Fruit fly (Drosophila melanogaster) whole organism, embryonic: ENCODE data around the gene CG15429.

ENCODE experiments used
- Adf1 ChIP-seq: fragments of 200-800 bp; sonication (Bioruptor generic); IDR thresholded peaks from 2 replicates; pipeline ENCODE4 v1.3.6; 2022; ENCODE audit warnings: missing biosample characterization, missing genetic modification characterization
- CG12769 ChIP-seq: fragments of 200-800 bp; sonication (Bioruptor generic); optimal IDR thresholded peaks from 2 replicates; lab custom pipeline; 2019; ENCODE audit warnings: missing biosample characterization, mild to moderate bottlenecking, missing genetic modification characterization, moderate library complexity
- CG13775 ChIP-seq: fragments of 200-800 bp; sonication (Bioruptor generic); optimal IDR thresholded peaks from 3 replicates; lab custom pipeline; 2017; ENCODE audit warnings: missing biosample characterization, mild to moderate bottlenecking, missing genetic modification characterization
- CG14667 ChIP-seq: fragments of 200-800 bp; sonication (Bioruptor generic); IDR thresholded peaks from 2 replicates; pipeline ENCODE4 v1.3.6; 2022; ENCODE audit warnings: missing biosample characterization, missing genetic modification characterization
- CG14710 ChIP-seq: fragments of 200-800 bp; sonication (Bioruptor generic); optimal IDR thresholded peaks from 3 replicates; lab custom pipeline; 2019; ENCODE audit warnings: missing biosample characterization, mild to moderate bottlenecking, missing genetic modification characterization, moderate library complexity
- CG1602 ChIP-seq: fragments of 200-800 bp; sonication (Bioruptor generic); optimal IDR thresholded peaks from 3 replicates; lab custom pipeline; 2016; ENCODE audit warnings: missing biosample characterization, missing genetic modification characterization
- CG1603 ChIP-seq: fragments of 200-800 bp; sonication (Bioruptor generic); optimal IDR thresholded peaks from 2 replicates; lab custom pipeline; 2019; ENCODE audit warnings: missing biosample characterization, mild to moderate bottlenecking, missing genetic modification characterization, moderate library complexity
- CG17359 ChIP-seq: fragments of 200-800 bp; sonication (Bioruptor generic); optimal IDR thresholded peaks from 3 replicates; lab custom pipeline; 2018; ENCODE audit warnings: missing biosample characterization, mild to moderate bottlenecking, missing genetic modification characterization, moderate library complexity
- CG17361 ChIP-seq: fragments of 200-800 bp; sonication (Bioruptor generic); IDR thresholded peaks from 3 replicates; pipeline ENCODE4 v1.3.6; 2022; ENCODE audit warnings: missing biosample characterization, missing genetic modification characterization
- CG32767 ChIP-seq: fragments of 200-800 bp; sonication (Bioruptor generic); IDR thresholded peaks from 2 replicates; pipeline ENCODE4 v1.3.6; 2022; ENCODE audit warnings: missing biosample characterization, missing genetic modification characterization
- CG3407 ChIP-seq: fragments of 200-800 bp; sonication (Bioruptor generic); optimal IDR thresholded peaks from 2 replicates; lab custom pipeline; 2018; ENCODE audit warnings: missing biosample characterization, mild to moderate bottlenecking, missing genetic modification characterization
- CG3726 ChIP-seq: fragments of 200-800 bp; sonication (Bioruptor generic); IDR thresholded peaks from 3 replicates; pipeline ENCODE4, ENCODE4 v1.3.6; 2022; ENCODE audit warnings: missing biosample characterization, missing genetic modification characterization
- CG42726 ChIP-seq: fragments of 200-800 bp; sonication (Bioruptor generic); IDR thresholded peaks from 2 replicates; pipeline ENCODE4 v1.3.6; 2022; ENCODE audit warnings: missing biosample characterization, missing genetic modification characterization; ENCODE audit not compliant: partially characterized antibody
- CG4360 ChIP-seq: fragments of 200-800 bp; sonication (Bioruptor generic); IDR thresholded peaks from 2 replicates; pipeline ENCODE4 v1.3.6; 2022; ENCODE audit warnings: missing biosample characterization, missing genetic modification characterization
- CG6175 ChIP-seq: fragments of 200-800 bp; sonication (Bioruptor generic); IDR thresholded peaks from 3 replicates; pipeline ENCODE4 v1.3.6; 2022; ENCODE audit warnings: missing biosample characterization, missing genetic modification characterization
- CG7271 ChIP-seq: fragments of 200-800 bp; sonication (Bioruptor generic); optimal IDR thresholded peaks from 2 replicates; lab custom pipeline; 2018; ENCODE audit warnings: missing biosample characterization, mild to moderate bottlenecking, missing genetic modification characterization, moderate library complexity
- CG7556 ChIP-seq: fragments of 200-800 bp; sonication (Bioruptor generic); optimal IDR thresholded peaks from 2 replicates; lab custom pipeline; 2017; ENCODE audit warnings: missing biosample characterization, mild to moderate bottlenecking, missing genetic modification characterization
- CG8388 ChIP-seq: fragments of 200-800 bp; sonication (Bioruptor generic); optimal IDR thresholded peaks from 2 replicates; lab custom pipeline; 2019; ENCODE audit warnings: missing biosample characterization, mild to moderate bottlenecking, missing genetic modification characterization, moderate library complexity
- CG8478 ChIP-seq: fragments of >200 bp; optimal IDR thresholded peaks from 2 replicates; lab custom pipeline; 2018
- CG9797 ChIP-seq: fragments of 200-800 bp; sonication (Bioruptor generic); optimal IDR thresholded peaks from 3 replicates; lab custom pipeline; 2018; ENCODE audit warnings: missing biosample characterization, mild to moderate bottlenecking, missing genetic modification characterization
- Chrac-16 ChIP-seq: fragments of 200-800 bp; sonication (Bioruptor generic); optimal IDR thresholded peaks from 3 replicates; lab custom pipeline; 2016; ENCODE audit warnings: missing biosample characterization, missing genetic modification characterization
- Dad ChIP-seq: fragments of 200-800 bp; sonication (Bioruptor generic); optimal IDR thresholded peaks from 3 replicates; lab custom pipeline; 2016; ENCODE audit warnings: missing biosample characterization, missing genetic modification characterization
- Dek ChIP-seq: fragments of 200-800 bp; sonication (Bioruptor generic); optimal IDR thresholded peaks from 3 replicates; lab custom pipeline; 2019; ENCODE audit warnings: missing biosample characterization, mild to moderate bottlenecking, missing genetic modification characterization, moderate library complexity
- Ets65A ChIP-seq: fragments of 200-800 bp; sonication (Bioruptor generic); peaks from one replicate; lab custom pipeline; 2016; ENCODE audit warnings: missing biosample characterization, missing genetic modification characterization
- Fer3 ChIP-seq: fragments of 200-800 bp; sonication (Bioruptor generic); optimal IDR thresholded peaks from 2 replicates; lab custom pipeline; 2018; ENCODE audit warnings: missing biosample characterization, mild to moderate bottlenecking, missing genetic modification characterization, moderate library complexity
- PHDP ChIP-seq: fragments of 200-800 bp; sonication (Bioruptor generic); optimal IDR thresholded peaks from 3 replicates; lab custom pipeline; 2018; ENCODE audit warnings: missing biosample characterization, mild to moderate bottlenecking, missing genetic modification characterization, moderate library complexity
- Spps ChIP-seq: fragments of 200-800 bp; sonication (Bioruptor generic); optimal IDR thresholded peaks from 2 replicates; lab custom pipeline; 2018; ENCODE audit warnings: missing biosample characterization, mild to moderate bottlenecking, missing genetic modification characterization
- Stat92E ChIP-seq, 3 experiments: fragments of >200 bp in 2 of 3; fragments of 200-800 bp in 1 of 3; sonication (Bioruptor generic) in 1 of 3; optimal IDR thresholded peaks; 2 replicates each; lab custom pipeline; 2017 to 2019; ENCODE audit warnings: missing biosample characterization in 3 of 3, missing genetic modification characterization in 3 of 3, mild to moderate bottlenecking in 1 of 3, moderate library complexity in 1 of 3
- Usf ChIP-seq: fragments of 200-800 bp; sonication (Bioruptor generic); optimal IDR thresholded peaks from 2 replicates; lab custom pipeline; 2017; ENCODE audit warnings: missing genotype, missing biosample characterization, missing genetic modification characterization
- ase ChIP-seq: fragments of 200-800 bp; sonication (Bioruptor generic); IDR thresholded peaks from 3 replicates; pipeline ENCODE4 v1.3.6; 2022; ENCODE audit warnings: missing biosample characterization, missing genetic modification characterization
- ash1 ChIP-seq: fragments of 200-800 bp; sonication (Bioruptor generic); optimal IDR thresholded peaks from 2 replicates; lab custom pipeline; 2018; ENCODE audit warnings: missing biosample characterization, mild to moderate bottlenecking, missing genetic modification characterization
- bab2 ChIP-seq: fragments of 200-800 bp; sonication (Bioruptor generic); optimal IDR thresholded peaks from 2 replicates; lab custom pipeline; 2016; ENCODE audit warnings: missing biosample characterization, missing genetic modification characterization
- bbx ChIP-seq: fragments of 200-800 bp; sonication (Bioruptor generic); IDR thresholded peaks from 2 replicates; pipeline ENCODE4 v1.3.6; 2022; ENCODE audit warnings: missing biosample characterization, missing genetic modification characterization; ENCODE audit not compliant: partially characterized antibody
- chinmo ChIP-seq: fragments of 200-800 bp; sonication (Bioruptor generic); IDR thresholded peaks from 4 replicates; pipeline ENCODE4 v1.3.6; 2022; ENCODE audit warnings: missing biosample characterization, missing genetic modification characterization; ENCODE audit not compliant: partially characterized antibody
- dimm ChIP-seq: fragments of 200-800 bp; sonication (Bioruptor generic); IDR thresholded peaks from 2 replicates; pipeline ENCODE4 v1.3.6; 2022; ENCODE audit warnings: missing biosample characterization, missing genetic modification characterization
- dmrt11E ChIP-seq: fragments of 200-800 bp; sonication (Bioruptor generic); optimal IDR thresholded peaks from 3 replicates; lab custom pipeline; 2018; ENCODE audit warnings: missing biosample characterization, mild to moderate bottlenecking, missing genetic modification characterization, moderate library complexity
- ems ChIP-seq: fragments of 200-800 bp; sonication (Bioruptor generic); optimal IDR thresholded peaks from 3 replicates; lab custom pipeline; 2016; ENCODE audit warnings: missing biosample characterization, missing genetic modification characterization
- ind ChIP-seq: fragments of 200-800 bp; sonication (Bioruptor generic); optimal IDR thresholded peaks from 3 replicates; lab custom pipeline; 2016; ENCODE audit warnings: missing biosample characterization, missing genetic modification characterization
- knrl ChIP-seq: fragments of 200-800 bp; sonication (Bioruptor generic); IDR thresholded peaks from 3 replicates; pipeline ENCODE4 v1.3.6; 2022; ENCODE audit warnings: missing biosample characterization, missing genetic modification characterization; ENCODE audit not compliant: partially characterized antibody
- lbe ChIP-seq: fragments of 200-800 bp; sonication (Bioruptor generic); optimal IDR thresholded peaks from 2 replicates; lab custom pipeline; 2016; ENCODE audit warnings: missing biosample characterization, mild to moderate bottlenecking, missing genetic modification characterization
- nmo ChIP-seq: fragments of 200-800 bp; sonication (Bioruptor generic); optimal IDR thresholded peaks from 2 replicates; lab custom pipeline; 2018; ENCODE audit warnings: missing biosample characterization, mild to moderate bottlenecking, missing genetic modification characterization, moderate library complexity
- nom ChIP-seq: fragments of 200-800 bp; sonication (Bioruptor generic); optimal IDR thresholded peaks from 2 replicates; lab custom pipeline; 2017; ENCODE audit warnings: missing biosample characterization, missing genetic modification characterization, mild to moderate bottlenecking, moderate library complexity, missing genetic modification reagents
- stc ChIP-seq: fragments of 200-800 bp; sonication (Bioruptor generic); IDR thresholded peaks from 2 replicates; pipeline ENCODE4 v1.3.6; 2022; ENCODE audit warnings: missing biosample characterization, missing genetic modification characterization
- tap ChIP-seq: fragments of 200-800 bp; optimal IDR thresholded peaks from 3 replicates; lab custom pipeline; 2019; ENCODE audit warnings: missing biosample characterization, mild to moderate bottlenecking, missing genetic modification characterization, moderate library complexity
- tio ChIP-seq: fragments of 200-800 bp; sonication (Bioruptor generic); optimal IDR thresholded peaks from 2 replicates; lab custom pipeline; 2017; ENCODE audit warnings: missing biosample characterization, missing genetic modification characterization, inconsistent platforms
- tna ChIP-seq: fragments of 200-800 bp; sonication (Bioruptor generic); IDR thresholded peaks from 2 replicates; pipeline ENCODE4 v1.3.6; 2022; ENCODE audit warnings: missing biosample characterization, missing genetic modification characterization; ENCODE audit not compliant: partially characterized antibody
- ttk ChIP-seq: fragments of 200-800 bp; sonication (Bioruptor generic); IDR thresholded peaks from 2 replicates; pipeline ENCODE4 v2.1.2; 2022; ENCODE audit warnings: missing biosample characterization, missing genetic modification characterization
- unpg ChIP-seq: fragments of 200-800 bp; sonication (Bioruptor generic); optimal IDR thresholded peaks from 3 replicates; lab custom pipeline; 2018; ENCODE audit warnings: missing biosample characterization, mild to moderate bottlenecking, missing genetic modification characterization, moderate library complexity

Gene CG15429

DNA sequence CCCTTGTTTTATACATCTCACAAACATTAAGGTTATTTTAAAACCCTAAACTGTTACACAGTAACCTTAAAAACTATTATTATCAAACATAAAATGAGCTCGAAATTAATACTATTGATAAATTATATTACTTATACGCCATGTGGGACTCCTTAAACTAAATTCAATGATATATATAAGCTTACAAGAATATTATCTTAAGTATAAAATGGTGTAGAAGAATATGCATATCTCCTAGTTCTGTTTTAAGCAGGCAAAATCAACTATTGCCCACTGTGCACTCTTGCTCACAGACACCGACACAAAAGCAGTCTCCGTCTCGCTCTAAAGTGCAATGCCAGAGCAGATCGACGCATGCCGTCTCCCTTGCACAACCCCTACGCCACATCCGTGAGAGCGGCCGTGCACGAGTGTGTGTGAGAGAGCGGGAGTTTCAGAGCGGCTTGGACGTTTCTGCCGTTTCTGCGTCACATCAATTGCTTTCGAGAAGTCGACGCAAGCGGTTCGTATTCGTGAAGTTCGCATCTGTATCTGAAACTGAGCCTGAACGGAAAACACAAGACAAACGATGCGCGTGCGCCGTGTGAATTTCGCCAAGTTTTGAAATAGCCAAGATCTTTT is 18.9 kb downstream of the CG15429 start (continued):
- TF ChIP-seq CG3407 (GFP tag; lab: Kevin White, UChicago): peak; percentile 66
- TF ChIP-seq Spps (tag; lab: Kevin White, UChicago): peak; percentile 74
- peak; percentile 58 for TF ChIP-seq CG13775 (GFP tag; lab: Kevin White, UChicago)
- peak; percentile 84 for TF ChIP-seq Ets65A (GFP tag; lab: Kevin White, UChicago)
- TF ChIP-seq CG1602 (GFP tag; lab: Kevin White, UChicago): peak; percentile 53
- TF ChIP-seq knrl: peak; percentile 57; the same call in 2 of the 3 replicates
- TF ChIP-seq CG3726 (GFP tag; lab: Robert Waterston, UW): 0 out of 3 replicates have a peak, but pooled peaks have one; percentile 13
- peak; percentile 52; the same call in 1 of the 2 replicates for TF ChIP-seq stc (GFP tag; lab: Robert Waterston, UW)
- TF ChIP-seq tna (GFP tag; lab: Robert Waterston, UW): 0 out of 2 replicates have a peak, but pooled peaks have one; percentile 17
- TF ChIP-seq bab2: no peak
- TF ChIP-seq CG7556 (GFP tag; lab: Kevin White, UChicago): peak; percentile 75
- TF ChIP-seq dmrt11E: peak; percentile 93
- no peak for TF ChIP-seq CG14667 (GFP tag; lab: Robert Waterston, UW)
- peak; percentile 51; the same call in 1 of the 3 replicates for TF ChIP-seq CG6175
- TF ChIP-seq CG8388 (GFP tag; lab: Kevin White, UChicago): peak; percentile 72
- TF ChIP-seq CG7271 (tag; lab: Kevin White, UChicago): peak; percentile 44
- TF ChIP-seq Dad (GFP tag; lab: Kevin White, UChicago): peak; percentile 2
- TF ChIP-seq CG42726 (GFP tag; lab: Robert Waterston, UW): 0 out of 2 replicates have a peak, but pooled peaks have one; percentile 41
- peak; percentile 52 for TF ChIP-seq Chrac-16
- peak; percentile 70 for TF ChIP-seq unpg (GFP tag; lab: Kevin White, UChicago)
- TF ChIP-seq CG8478 (lab: Kevin White, UChicago): peak; percentile 97
- TF ChIP-seq CG32767 (GFP tag; lab: Robert Waterston, UW): peak; percentile 42; the same call in 1 of the 2 replicates
- peak; percentile 87; the same call in 2 of the 3 replicates for TF ChIP-seq CG17361 (GFP tag; lab: Robert Waterston, UW)
- peak; percentile 1 for TF ChIP-seq CG1603
- TF ChIP-seq CG14710: peak; percentile 84
- 0 out of 2 replicates have a peak, but pooled peaks have one; percentile 25 for TF ChIP-seq Adf1
- TF ChIP-seq dimm (GFP tag; lab: Robert Waterston, UW): no peak
- TF ChIP-seq Stat92E (GFP tag; optimal IDR thresholded peaks at IDR 0.05; lab: Kevin White, UChicago): peak in 1 of 3 experiments; percentile 71
- TF ChIP-seq ase (GFP tag; lab: Robert Waterston, UW): no peak
- TF ChIP-seq CG4360 (GFP tag; lab: Robert Waterston, UW): peak; percentile 31; the same call in 1 of the 2 replicates
- TF ChIP-seq chinmo (GFP tag; lab: Robert Waterston, UW): peak; percentile 99
- peak; percentile 36 for TF ChIP-seq CG12769 (tag; lab: Kevin White, UChicago)
- peak; percentile 1 for TF ChIP-seq CG9797 (GFP tag; lab: Kevin White, UChicago)
- TF ChIP-seq Usf (GFP tag; lab: Kevin White, UChicago): peak; percentile 2
- no peak for TF ChIP-seq ems (GFP tag; lab: Kevin White, UChicago)
- TF ChIP-seq ash1 (GFP tag; lab: Kevin White, UChicago): peak; percentile 44
- no peak for TF ChIP-seq Fer3 (tag; lab: Kevin White, UChicago)
- peak; percentile 80 for TF ChIP-seq nmo (GFP tag; lab: Kevin White, UChicago)
- peak; percentile 59 for TF ChIP-seq nom
- TF ChIP-seq ind: peak; percentile 44
- peak; percentile 63 for TF ChIP-seq bbx (GFP tag; lab: Robert Waterston, UW)
- TF ChIP-seq Dek (tag; lab: Kevin White, UChicago): no peak
- TF ChIP-seq ttk (GFP tag; lab: Robert Waterston, UW): 0 out of 2 replicates have a peak, but pooled peaks have one; percentile 46
- TF ChIP-seq PHDP (tag; lab: Kevin White, UChicago): peak; percentile 65
- TF ChIP-seq tio (GFP tag; lab: Kevin White, UChicago): peak; percentile 57
- TF ChIP-seq lbe (GFP tag; lab: Kevin White, UChicago): peak; percentile 5
- peak; percentile 46 for TF ChIP-seq CG17359
- peak; percentile 38 for TF ChIP-seq tap (tag; lab: Kevin White, UChicago)
